Worm (Caenorhabditis elegans) whole organism, young adult: ENCODE data around the gene gtap-2.

Experiments used
- B0019.2 ChIP-seq: fragments of 200-800 bp; sonication (Bioruptor generic); conservative IDR thresholded peaks from 2 replicates; pipeline ENCODE4 v1.3.6; 2022; ENCODE audit warnings: missing genetic modification reagents, missing genetic modification characterization, missing compliant biosample characterization
- B0035.1 ChIP-seq: sonication (generic microtip); optimal IDR thresholded peaks from 2 replicates; lab custom pipeline; 2016; ENCODE audit warnings: missing genetic modification characterization, mild to moderate bottlenecking, missing compliant biosample characterization, missing genotype, missing genetic modification reagents
- C06A6.2 ChIP-seq: fragments of 200-800 bp; sonication (Bioruptor generic); conservative IDR thresholded peaks from 2 replicates; pipeline ENCODE4 v1.3.6; 2022; ENCODE audit warnings: missing genetic modification characterization, missing compliant biosample characterization
- F23B12.7 ChIP-seq: sonication (generic microtip); optimal IDR thresholded peaks from 2 replicates; lab custom pipeline; 2017; ENCODE audit warnings: missing genetic modification characterization, mild to moderate bottlenecking, missing compliant biosample characterization, antibody characterized with exemption, moderate library complexity; ENCODE audit not compliant: insufficient read depth
- F33H1.4 ChIP-seq: fragments of 200-800 bp; sonication (Bioruptor generic); IDR thresholded peaks from 2 replicates; pipeline ENCODE4 v1.3.6; 2022; ENCODE audit warnings: missing genetic modification reagents, missing genetic modification characterization, missing compliant biosample characterization
- F37B4.10 ChIP-seq: fragments of 200-800 bp; sonication (Bioruptor generic); IDR thresholded peaks from 2 replicates; pipeline ENCODE4 v1.3.6; 2022; ENCODE audit warnings: missing genetic modification characterization, missing compliant biosample characterization
- F52B5.7 ChIP-seq: sonication (generic microtip); optimal IDR thresholded peaks from 2 replicates; lab custom pipeline; 2016; ENCODE audit warnings: mild to moderate bottlenecking, missing genetic modification characterization, missing compliant biosample characterization
- F57C9.4 ChIP-seq: sonication (generic microtip); optimal IDR thresholded peaks from 2 replicates; lab custom pipeline; 2017; ENCODE audit warnings: mild to moderate bottlenecking, missing genetic modification characterization, missing compliant biosample characterization
- T26A5.8 ChIP-seq: sonication (generic microtip); optimal IDR thresholded peaks from 2 replicates; lab custom pipeline; 2016; ENCODE audit warnings: missing genetic modification characterization, missing compliant biosample characterization
- Y79H2A.3 ChIP-seq: fragments of 200-800 bp; sonication (Bioruptor generic); conservative IDR thresholded peaks from 2 replicates; pipeline ENCODE4 v1.3.6; 2022; ENCODE audit warnings: missing genetic modification reagents, missing genetic modification characterization, missing compliant biosample characterization
- Y95B8A.8 ChIP-seq: fragments of 200-800 bp; sonication (Bioruptor generic); IDR thresholded peaks from 2 replicates; pipeline ENCODE4 v1.3.6; 2022; ENCODE audit warnings: missing genetic modification reagents, missing genetic modification characterization, missing compliant biosample characterization
- ama-1 ChIP-seq, 3 experiments: fragments of 150-350 bp in 1 of 3; sonication (generic microtip) in 2 of 3; optimal IDR thresholded peaks; 2 replicates each; lab custom pipeline; 2014 to 2018; ENCODE audit warnings: missing biosample characterization in 2 of 3, missing genetic modification characterization in 2 of 3, missing genetic modification reagents in 2 of 3
- aptf-3 ChIP-seq: fragments of 200-800 bp; sonication (Bioruptor generic); IDR thresholded peaks from 2 replicates; pipeline ENCODE4 v1.3.6; 2022; ENCODE audit warnings: missing genetic modification characterization, missing compliant biosample characterization
- atf-7 ChIP-seq: sonication (generic microtip); optimal IDR thresholded peaks from 2 replicates; lab custom pipeline; 2017; ENCODE audit warnings: mild to moderate bottlenecking, missing genetic modification characterization, missing compliant biosample characterization
- athp-1 ChIP-seq: sonication (generic microtip); optimal IDR thresholded peaks from 2 replicates; lab custom pipeline; 2017; ENCODE audit warnings: mild to moderate bottlenecking, missing genetic modification characterization, missing compliant biosample characterization
- cebp-2 ChIP-seq: fragments of 200-800 bp; sonication (Bioruptor generic); IDR thresholded peaks from 2 replicates; pipeline ENCODE4 v1.3.6; 2022; ENCODE audit warnings: missing genetic modification characterization, missing compliant biosample characterization
- ceh-100 ChIP-seq: fragments of 200-800 bp; sonication (Bioruptor generic); IDR thresholded peaks from 2 replicates; pipeline ENCODE4 v1.3.6; 2022; ENCODE audit warnings: missing genetic modification reagents, missing genetic modification characterization, missing compliant biosample characterization
- ceh-27 ChIP-seq: fragments of 200-800 bp; sonication (Bioruptor generic); optimal IDR thresholded peaks from 2 replicates; lab custom pipeline; 2018; ENCODE audit warnings: mild to moderate bottlenecking, missing genetic modification characterization, moderate library complexity, missing compliant biosample characterization
- ceh-58 ChIP-seq: fragments of 200-800 bp; sonication (Bioruptor generic); IDR thresholded peaks from 2 replicates; pipeline ENCODE4 v1.3.6; 2022; ENCODE audit warnings: missing genetic modification characterization, missing compliant biosample characterization
- die-1 ChIP-seq: sonication (generic microtip); optimal IDR thresholded peaks from 2 replicates; lab custom pipeline; 2016; ENCODE audit warnings: missing genotype, mild to moderate bottlenecking, missing genetic modification characterization, missing compliant biosample characterization
- efl-1 ChIP-seq: fragments of 150-350 bp; optimal IDR thresholded peaks from 2 replicates; lab custom pipeline; 2014; ENCODE audit warnings: missing biosample characterization, missing genetic modification reagents, missing genetic modification characterization
- ekl-4 ChIP-seq: fragments of 200-800 bp; sonication (Bioruptor generic); IDR thresholded peaks from 2 replicates; pipeline ENCODE4 v1.3.6; 2022; ENCODE audit warnings: missing genetic modification reagents, missing genetic modification characterization, missing compliant biosample characterization
- gei-17 ChIP-seq: fragments of 200-800 bp; sonication (Bioruptor generic); optimal IDR thresholded peaks from 2 replicates; lab custom pipeline; 2018; ENCODE audit warnings: mild to moderate bottlenecking, missing genetic modification characterization, missing compliant biosample characterization
- hmg-20 ChIP-seq: fragments of 200-800 bp; sonication (Bioruptor generic); IDR thresholded peaks from 2 replicates; pipeline ENCODE4 v1.3.6; 2022; ENCODE audit warnings: missing genetic modification reagents, missing genetic modification characterization, missing compliant biosample characterization
- hsf-1 ChIP-seq: fragments of 200-800 bp; sonication (Bioruptor generic); IDR thresholded peaks from 2 replicates; pipeline ENCODE4 v1.3.6; 2022; ENCODE audit warnings: missing genetic modification reagents, missing genetic modification characterization, missing compliant biosample characterization
- lin-54 ChIP-seq: fragments of 200-800 bp; sonication (Bioruptor generic); optimal IDR thresholded peaks from 2 replicates; lab custom pipeline; 2018; ENCODE audit warnings: mild to moderate bottlenecking, missing genetic modification characterization, missing compliant biosample characterization
- madf-6 ChIP-seq: fragments of 200-800 bp; sonication (Bioruptor generic); IDR thresholded peaks from 2 replicates; pipeline ENCODE4 v1.3.6; 2022; ENCODE audit warnings: missing genetic modification reagents, missing genetic modification characterization, missing compliant biosample characterization
- mel-28 ChIP-seq: sonication (generic microtip); optimal IDR thresholded peaks from 2 replicates; lab custom pipeline; 2016; ENCODE audit warnings: borderline replicate concordance, mild to moderate bottlenecking, missing genetic modification characterization, missing compliant biosample characterization
- mes-4 ChIP-seq: sonication (generic microtip); optimal IDR thresholded peaks from 2 replicates; lab custom pipeline; 2016; ENCODE audit warnings: missing genotype, missing genetic modification characterization, missing compliant biosample characterization
- nfya-1 ChIP-seq: sonication (generic microtip); optimal IDR thresholded peaks from 2 replicates; lab custom pipeline; 2017; ENCODE audit warnings: antibody characterized with exemption, missing compliant biosample characterization, missing genetic modification characterization, borderline replicate concordance; ENCODE audit not compliant: insufficient read depth
- nfyb-1 ChIP-seq: fragments of 200-800 bp; sonication (Bioruptor generic); IDR thresholded peaks from 2 replicates; pipeline ENCODE4 v1.3.6; 2022; ENCODE audit warnings: missing genetic modification reagents, missing genetic modification characterization, missing compliant biosample characterization
- nhr-179 ChIP-seq: sonication (generic microtip); optimal IDR thresholded peaks from 2 replicates; lab custom pipeline; 2016; ENCODE audit warnings: mild to moderate bottlenecking, missing genetic modification characterization, missing compliant biosample characterization
- pha-4 ChIP-seq: fragments of 150-350 bp; sonication (generic microtip); optimal IDR thresholded peaks from 2 replicates; lab custom pipeline; 2014; ENCODE audit warnings: missing biosample characterization, missing genetic modification reagents, missing genetic modification characterization
- rec-8 ChIP-seq, 2 experiments: sonication (generic microtip); optimal IDR thresholded peaks; 2 replicates each; lab custom pipeline; 2016; ENCODE audit warnings: mild to moderate bottlenecking in 2 of 2, missing genetic modification characterization in 2 of 2, missing genetic modification reagents in 2 of 2, missing genotype in 2 of 2, missing biosample characterization in 1 of 2, missing compliant biosample characterization in 1 of 2, moderate library complexity in 1 of 2
- rpc-1 ChIP-seq, 2 experiments: fragments of 150-350 bp in 1 of 2; sonication (generic microtip) in 1 of 2; optimal IDR thresholded peaks; 2 replicates each; lab custom pipeline; 2014 to 2018; ENCODE audit warnings: missing biosample characterization in 1 of 2, missing genetic modification characterization in 1 of 2, missing genetic modification reagents in 1 of 2, missing genotype in 1 of 2
- sdz-38 ChIP-seq: sonication (generic microtip); optimal IDR thresholded peaks from 2 replicates; lab custom pipeline; 2016; ENCODE audit warnings: missing genotype, missing genetic modification characterization, missing compliant biosample characterization
- snpc-1.1 ChIP-seq: sonication (generic microtip); optimal IDR thresholded peaks from 2 replicates; lab custom pipeline; 2017; ENCODE audit warnings: missing genetic modification characterization, mild to moderate bottlenecking, missing compliant biosample characterization, antibody characterized with exemption, moderate library complexity, missing genotype, missing genetic modification reagents; ENCODE audit not compliant: insufficient read depth
- snpc-4 ChIP-seq, 5 experiments: fragments of 150-350 bp in 1 of 5; sonication (generic microtip) in 4 of 5; optimal IDR thresholded peaks; 2 replicates each; lab custom pipeline; 2014 to 2018; ENCODE audit warnings: missing genetic modification characterization in 5 of 5, missing biosample characterization in 3 of 5, antibody characterized with exemption in 2 of 5, mild to moderate bottlenecking in 2 of 5, missing compliant biosample characterization in 2 of 5, missing genotype in 2 of 5, moderate library complexity in 2 of 5, missing genetic modification reagents in 1 of 5
- tbp1 ChIP-seq: fragments of 200-800 bp; sonication (Bioruptor generic); optimal IDR thresholded peaks from 2 replicates; lab custom pipeline; 2018; ENCODE audit warnings: mild to moderate bottlenecking, missing genetic modification characterization, missing compliant biosample characterization
- tbx-9 ChIP-seq: sonication (generic microtip); optimal IDR thresholded peaks from 2 replicates; lab custom pipeline; 2016; ENCODE audit warnings: borderline replicate concordance, missing genetic modification characterization, inconsistent platforms, missing compliant biosample characterization
- tlf-1 ChIP-seq: fragments of 200-800 bp; sonication (Bioruptor generic); optimal IDR thresholded peaks from 2 replicates; lab custom pipeline; 2018; ENCODE audit warnings: mild to moderate bottlenecking, missing genetic modification characterization, missing compliant biosample characterization
- zim-3 ChIP-seq: sonication (generic microtip); optimal IDR thresholded peaks from 2 replicates; lab custom pipeline; 2017; ENCODE audit warnings: mild to moderate bottlenecking, missing genetic modification characterization, moderate library complexity, missing compliant biosample characterization
- ztf-18 ChIP-seq: sonication (generic microtip); optimal IDR thresholded peaks from 2 replicates; lab custom pipeline; 2016; ENCODE audit warnings: missing genotype, mild to moderate bottlenecking, missing genetic modification characterization, missing compliant biosample characterization
- ztf-22 ChIP-seq: fragments of 200-800 bp; sonication (Bioruptor generic); optimal IDR thresholded peaks from 2 replicates; lab custom pipeline; 2018; ENCODE audit warnings: mild to moderate bottlenecking, missing genetic modification characterization, moderate library complexity, missing compliant biosample characterization
- ztf-25 ChIP-seq: fragments of 200-800 bp; sonication (Bioruptor generic); IDR thresholded peaks from 2 replicates; pipeline ENCODE4 v1.3.6; 2022; ENCODE audit warnings: missing genetic modification reagents, missing genetic modification characterization, missing compliant biosample characterization
- ztf-3 ChIP-seq: fragments of 200-800 bp; sonication (Bioruptor generic); optimal IDR thresholded peaks from 2 replicates; lab custom pipeline; 2018; ENCODE audit warnings: mild to moderate bottlenecking, missing genetic modification characterization, missing compliant biosample characterization

gtap-2 gene

ce11 chrIII:9804997-9805610 lies 3.2 kb upstream of the gtap-2 start, which contains the start of gene riok-3 (continued):
- peak; percentile 1 for TF ChIP-seq tlf-1
- TF ChIP-seq F57C9.4 (tag; lab: Kevin White, UChicago): peak; percentile 41
- no peak for TF ChIP-seq F52B5.7
- no peak for TF ChIP-seq ceh-58 (GFP tag; lab: Robert Waterston, UW)
- TF ChIP-seq nhr-179: no peak
- no peak for TF ChIP-seq ceh-27
- TF ChIP-seq B0035.1 (tag; lab: Kevin White, UChicago): no peak
- TF ChIP-seq hmg-20 (GFP tag; lab: Robert Waterston, UW): no peak
- no peak for TF ChIP-seq tbx-9
- no peak for TF ChIP-seq nfya-1 (tag; lab: Kevin White, UChicago)
- no peak for TF ChIP-seq rec-8 (tag; optimal IDR thresholded peaks at IDR 0.05; lab: Kevin White, UChicago)
- TF ChIP-seq cebp-2 (GFP tag; lab: Robert Waterston, UW): no peak
- TF ChIP-seq C06A6.2: 0 out of 2 replicates have a peak, but pooled peaks have one; percentile 18
- no peak for TF ChIP-seq hsf-1 (GFP tag; lab: Robert Waterston, UW)
- TF ChIP-seq snpc-1.1: no peak
- peak; percentile 15 for TF ChIP-seq tbp1 (GFP tag; lab: Kevin White, UChicago)
- TF ChIP-seq snpc-4 (GFP tag; optimal IDR thresholded peaks at IDR 0.05; lab: Kevin White, UChicago): no peak
- TF ChIP-seq snpc-4 (tag; optimal IDR thresholded peaks at IDR 0.05; lab: Kevin White, UChicago): no peak
- TF ChIP-seq aptf-3 (GFP tag; lab: Robert Waterston, UW): no peak
- TF ChIP-seq ztf-3 (GFP tag; lab: Kevin White, UChicago): peak; percentile 19
- TF ChIP-seq athp-1: no peak
- no peak for TF ChIP-seq T26A5.8
- TF ChIP-seq B0019.2: no peak
- no peak; the same call in 1 of the 2 replicates for TF ChIP-seq madf-6 (GFP tag; lab: Robert Waterston, UW)
- TF ChIP-seq nfyb-1: peak; percentile 72
- TF ChIP-seq Y95B8A.8 (GFP tag; lab: Robert Waterston, UW): peak; percentile 40; the same call in 1 of the 2 replicates
- TF ChIP-seq ceh-100 (GFP tag; lab: Robert Waterston, UW): no peak; the same call in 1 of the 2 replicates
- no peak for TF ChIP-seq mes-4
- no peak for TF ChIP-seq ztf-22 (GFP tag; lab: Kevin White, UChicago)
- no peak for TF ChIP-seq ztf-18 (tag; lab: Kevin White, UChicago)
- TF ChIP-seq ekl-4 (GFP tag; lab: Robert Waterston, UW): peak; percentile 50
- no peak for TF ChIP-seq F33H1.4 (GFP tag; lab: Robert Waterston, UW)
- no peak for TF ChIP-seq mel-28 (tag; lab: Kevin White, UChicago)
- peak; percentile 67 for TF ChIP-seq zim-3
- TF ChIP-seq F37B4.10: no peak
- no peak for TF ChIP-seq sdz-38 (tag; lab: Kevin White, UChicago)
- TF ChIP-seq efl-1 (GFP tag; lab: Kevin White, UChicago): no peak
- TF ChIP-seq Y79H2A.3: 0 out of 2 replicates have a peak, but pooled peaks have one; percentile 68
- no peak for TF ChIP-seq die-1
- no peak for TF ChIP-seq ama-1 (optimal IDR thresholded peaks at IDR 0.05; lab: Kevin White, UChicago)
- TF ChIP-seq ama-1 (GFP tag; optimal IDR thresholded peaks at IDR 0.05; lab: Kevin White, UChicago): no peak
- TF ChIP-seq atf-7 (tag; lab: Kevin White, UChicago): no peak
- TF ChIP-seq rpc-1 (optimal IDR thresholded peaks at IDR 0.05; lab: Kevin White, UChicago): no peak
- no peak for TF ChIP-seq rpc-1 (tag; optimal IDR thresholded peaks at IDR 0.05; lab: Kevin White, UChicago)
- TF ChIP-seq pha-4 (tag; lab: Kevin White, UChicago): no peak
- no peak for TF ChIP-seq lin-54 (GFP tag; lab: Kevin White, UChicago)
- TF ChIP-seq ztf-25: no peak
- TF ChIP-seq F23B12.7 (tag; lab: Kevin White, UChicago): peak; percentile 21
- no peak for TF ChIP-seq gei-17 (GFP tag; lab: Kevin White, UChicago)
